Worm (Caenorhabditis elegans) whole organism, mixed stage, embryonic: Measurements from ENCODE around the gene EEED8.2.

Experiments
- M03D4.4 ChIP-seq: sonication (generic microtip); optimal IDR thresholded peaks from 2 replicates; lab custom pipeline; 2017; ENCODE audit warnings: mild to moderate bottlenecking, missing genetic modification characterization, missing compliant biosample characterization
- blmp-1 ChIP-seq: fragments of 150-350 bp; optimal IDR thresholded peaks from 2 replicates; lab custom pipeline; 2014; ENCODE audit warnings: missing biosample characterization, missing genetic modification characterization
- ceh-39 ChIP-seq: fragments of 150-350 bp; optimal IDR thresholded peaks from 2 replicates; lab custom pipeline; 2014; ENCODE audit warnings: missing biosample characterization, missing genetic modification characterization
- cnd-1 ChIP-seq: fragments of 200-800 bp; sonication (Bioruptor generic); optimal IDR thresholded peaks from 2 replicates; lab custom pipeline; 2018; ENCODE audit warnings: mild to moderate bottlenecking, missing genetic modification characterization, missing compliant biosample characterization
- drap-1 ChIP-seq: fragments of 200-800 bp; sonication (Bioruptor generic); optimal IDR thresholded peaks from 3 replicates; lab custom pipeline; 2018; ENCODE audit warnings: mild to moderate bottlenecking, missing genetic modification characterization, missing compliant biosample characterization
- elt-1 ChIP-seq: sonication (generic microtip); optimal IDR thresholded peaks from 2 replicates; lab custom pipeline; 2017; ENCODE audit warnings: missing genetic modification characterization, mild to moderate bottlenecking, missing compliant biosample characterization, antibody characterized with exemption, moderate library complexity, borderline replicate concordance; ENCODE audit not compliant: insufficient read depth
- elt-3 ChIP-seq: fragments of 150-350 bp; optimal IDR thresholded peaks from 2 replicates; lab custom pipeline; 2014; ENCODE audit warnings: missing biosample characterization, missing genetic modification characterization
- flh-1 ChIP-seq: fragments of 200-800 bp; sonication (Bioruptor generic); optimal IDR thresholded peaks from 2 replicates; lab custom pipeline; 2018; ENCODE audit warnings: mild to moderate bottlenecking, missing genetic modification characterization, moderate library complexity, missing compliant biosample characterization
- hlh-1 ChIP-seq: fragments of 150-350 bp; optimal IDR thresholded peaks from 2 replicates; lab custom pipeline; 2014; ENCODE audit warnings: missing biosample characterization, missing genetic modification reagents, missing genetic modification characterization
- lin-13 ChIP-seq: fragments of 150-350 bp; optimal IDR thresholded peaks from 2 replicates; lab custom pipeline; 2014; ENCODE audit warnings: missing biosample characterization, missing genetic modification characterization
- lin-32 ChIP-seq: fragments of 200-800 bp; sonication (Bioruptor generic); optimal IDR thresholded peaks from 2 replicates; lab custom pipeline; 2018; ENCODE audit warnings: mild to moderate bottlenecking, missing genetic modification characterization, missing compliant biosample characterization
- lsy-2 ChIP-seq: fragments of 150-350 bp; optimal IDR thresholded peaks from 2 replicates; lab custom pipeline; 2014; ENCODE audit warnings: missing biosample characterization, missing genetic modification characterization
- mls-2 ChIP-seq: sonication (generic microtip); optimal IDR thresholded peaks from 2 replicates; lab custom pipeline; 2016; ENCODE audit warnings: mild to moderate bottlenecking, missing genetic modification characterization, moderate library complexity, missing compliant biosample characterization
- nhr-2 ChIP-seq: fragments of 150-350 bp; optimal IDR thresholded peaks from 2 replicates; lab custom pipeline; 2014; ENCODE audit warnings: missing biosample characterization, missing genetic modification characterization
- nhr-237 ChIP-seq: fragments of 150-350 bp; optimal IDR thresholded peaks from 2 replicates; lab custom pipeline; 2014; ENCODE audit warnings: missing biosample characterization, missing genetic modification characterization
- nhr-28 ChIP-seq: fragments of 150-350 bp; optimal IDR thresholded peaks from 2 replicates; lab custom pipeline; 2014; ENCODE audit warnings: missing biosample characterization, missing genetic modification characterization
- nhr-76 ChIP-seq: sonication (generic microtip); optimal IDR thresholded peaks from 2 replicates; lab custom pipeline; 2017; ENCODE audit warnings: missing biosample characterization, missing genetic modification characterization
- pha-4 ChIP-seq: fragments of 150-350 bp; optimal IDR thresholded peaks from 2 replicates; lab custom pipeline; 2018; ENCODE audit warnings: missing biosample characterization, missing genetic modification reagents, missing genetic modification characterization
- unc-120 ChIP-seq: sonication (generic microtip); optimal IDR thresholded peaks from 2 replicates; lab custom pipeline; 2017; ENCODE audit warnings: missing genetic modification characterization, missing compliant biosample characterization; ENCODE audit not compliant: poor library complexity, severe bottlenecking
- unc-39 ChIP-seq: fragments of 150-350 bp; optimal IDR thresholded peaks from 2 replicates; lab custom pipeline; 2014; ENCODE audit warnings: missing biosample characterization, missing genetic modification characterization
- unc-62 ChIP-seq: fragments of 150-350 bp; optimal IDR thresholded peaks from 2 replicates; lab custom pipeline; 2014; ENCODE audit warnings: missing biosample characterization, missing genetic modification reagents, missing genetic modification characterization

Gene EEED8.2

DNA sequence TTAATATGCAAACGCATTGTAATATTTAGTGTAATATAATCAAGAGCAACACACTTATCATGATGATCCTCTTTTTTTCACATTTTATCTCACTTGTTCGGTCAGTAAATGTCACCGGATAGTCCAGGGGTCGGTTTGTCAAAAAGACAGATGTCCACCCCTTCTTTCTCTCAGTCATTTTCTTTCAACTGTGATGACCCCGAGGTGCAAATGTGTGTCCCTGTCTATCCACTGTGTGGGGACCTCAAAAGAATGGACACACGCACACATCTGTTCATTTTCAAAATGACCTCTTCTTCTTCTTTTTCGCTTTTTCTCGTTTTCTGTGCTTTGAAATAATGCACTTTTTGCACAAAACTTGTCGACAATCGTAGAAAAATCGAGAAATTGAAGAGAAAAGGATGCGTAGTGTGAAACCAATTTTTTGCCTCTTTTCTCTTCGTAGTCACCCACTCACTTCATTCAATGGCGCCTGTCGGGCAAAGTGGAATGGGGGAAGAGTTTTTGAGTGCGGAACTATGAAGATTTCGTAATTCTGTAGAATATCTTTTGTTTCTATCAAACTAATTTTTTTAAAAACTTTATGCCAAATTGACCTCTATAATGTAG lies 47.3 kb downstream of the EEED8.2 start:
- TF ChIP-seq nhr-237 (no peak), nhr-28 (tag; lab: Kevin White, UChicago) (no peak), flh-1 (no peak), pha-4 (tag; lab: Kevin White, UChicago) (no peak), unc-62 (GFP tag; lab: Kevin White, UChicago) (no peak), lin-32 (GFP tag; lab: Kevin White, UChicago) (peak; percentile 24), mls-2 (tag; lab: Kevin White, UChicago) (no peak), cnd-1 (peak; percentile 41), lin-13 (no peak), drap-1 (GFP tag; lab: Kevin White, UChicago) (no peak), elt-1 (no peak), nhr-2 (tag; lab: Kevin White, UChicago) (peak; percentile 98), lsy-2 (tag; lab: Kevin White, UChicago) (no peak), hlh-1 (peak; percentile 47), unc-120 (tag; lab: Kevin White, UChicago) (no peak), M03D4.4 (tag; lab: Kevin White, UChicago) (no peak), blmp-1 (no peak), ceh-39 (tag; lab: Kevin White, UChicago) (no peak), nhr-76 (tag; lab: Kevin White, UChicago) (no peak), unc-39 (tag; lab: Kevin White, UChicago) (no peak)

DNA sequence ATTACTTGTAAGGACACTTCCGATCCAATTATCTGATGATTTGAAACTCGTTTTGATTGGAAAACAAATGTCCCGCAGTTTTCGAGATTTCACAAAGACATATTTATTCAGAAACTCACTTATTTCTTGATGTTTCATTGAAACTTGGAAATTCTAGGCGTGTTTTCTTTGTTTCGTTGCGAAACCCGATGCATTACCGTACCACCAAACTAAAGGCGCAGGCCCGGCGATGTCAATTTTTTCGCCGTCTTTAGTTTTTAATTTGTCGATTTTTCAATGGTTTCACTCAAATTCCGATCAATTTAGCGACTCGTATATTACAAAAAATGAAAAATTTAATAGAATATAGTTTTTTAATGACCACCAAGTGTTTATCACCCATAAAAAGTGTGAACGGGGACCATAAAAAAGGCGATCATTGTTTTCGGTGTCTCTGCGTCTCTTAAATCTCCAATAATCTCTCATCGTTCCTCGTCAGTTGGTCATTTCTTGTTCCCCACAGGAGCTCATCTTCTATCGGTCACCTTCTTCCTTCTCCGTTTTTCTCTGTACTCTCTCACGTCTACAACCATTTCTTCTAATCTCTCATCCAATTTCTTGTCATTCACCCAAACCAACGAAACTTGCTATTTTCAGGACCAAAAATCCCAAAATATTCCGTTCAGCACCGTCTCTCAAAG lies 49.4 kb downstream of the EEED8.2 start, which contains the start of gene clr-1:
Gene clr-1, plus strand, starts transcription at position 630 of the 680 bp plus-strand sequence.
- TF ChIP-seq elt-3 (tag; lab: Kevin White, UChicago), result no peak
- peak; percentile 27 for TF ChIP-seq unc-120 (tag; lab: Kevin White, UChicago)
- TF ChIP-seq hlh-1, result peak; percentile 74
